Fruit fly (Drosophila melanogaster) whole organism, prepupa: ENCODE measurements around the gene cdm.

Source experiments
- CG11902 ChIP-seq: fragments of 200-800 bp; sonication (Bioruptor generic); optimal IDR thresholded peaks from 3 replicates; lab custom pipeline; 2016; ENCODE audit warnings: missing biosample characterization, missing genetic modification characterization
- CG34406 ChIP-seq: fragments of 200-800 bp; sonication (Bioruptor generic); optimal IDR thresholded peaks from 3 replicates; lab custom pipeline; 2016; ENCODE audit warnings: missing biosample characterization, missing genetic modification characterization
- CG6854 ChIP-seq: fragments of 200-800 bp; sonication (Bioruptor generic); optimal IDR thresholded peaks from 2 replicates; lab custom pipeline; 2017; ENCODE audit warnings: missing biosample characterization, mild to moderate bottlenecking, missing genetic modification characterization
- CG7368 ChIP-seq: fragments of 200-800 bp; sonication (Bioruptor generic); optimal IDR thresholded peaks from 3 replicates; lab custom pipeline; 2016; ENCODE audit warnings: missing biosample characterization, missing genetic modification characterization
- Eip75B ChIP-seq: fragments of 200-800 bp; sonication (Bioruptor generic); optimal IDR thresholded peaks from 3 replicates; lab custom pipeline; 2016; ENCODE audit warnings: missing biosample characterization, missing genetic modification characterization
- Hr4 ChIP-seq: fragments of 200-800 bp; sonication (Bioruptor generic); optimal IDR thresholded peaks from 3 replicates; lab custom pipeline; 2016; ENCODE audit warnings: missing biosample characterization, missing genetic modification characterization
- OdsH ChIP-seq: fragments of 200-800 bp; sonication (Bioruptor generic); optimal IDR thresholded peaks from 3 replicates; lab custom pipeline; 2016; ENCODE audit warnings: missing biosample characterization, missing genetic modification characterization
- Smox ChIP-seq: fragments of 200-800 bp; sonication (Bioruptor generic); optimal IDR thresholded peaks from 3 replicates; lab custom pipeline; 2016; ENCODE audit warnings: missing biosample characterization, missing genetic modification characterization
- Sox14 ChIP-seq: fragments of 200-800 bp; sonication (Bioruptor generic); optimal IDR thresholded peaks from 3 replicates; lab custom pipeline; 2016; ENCODE audit warnings: missing biosample characterization, missing genetic modification characterization
- Sox15 ChIP-seq: fragments of 200-800 bp; sonication (Bioruptor generic); optimal IDR thresholded peaks from 3 replicates; lab custom pipeline; 2016; ENCODE audit warnings: missing biosample characterization, missing genetic modification characterization
- cyc ChIP-seq: fragments of 200-800 bp; sonication (Bioruptor generic); optimal IDR thresholded peaks from 3 replicates; lab custom pipeline; 2016; ENCODE audit warnings: missing biosample characterization, missing genetic modification characterization
- fd85E ChIP-seq: fragments of 200-800 bp; sonication (Bioruptor generic); optimal IDR thresholded peaks from 3 replicates; lab custom pipeline; 2016; ENCODE audit warnings: missing biosample characterization, missing genetic modification characterization
- salr ChIP-seq, 2 experiments: fragments of 200-800 bp; sonication (Bioruptor generic); optimal IDR thresholded peaks; 3 replicates each; lab custom pipeline; 2016 to 2018; ENCODE audit warnings: missing biosample characterization in 2 of 2, missing genetic modification characterization in 2 of 2, mild to moderate bottlenecking in 1 of 2

- TF ChIP-seq CG7368 (GFP tag; lab: Kevin White, UChicago), result no peak
- no peak for TF ChIP-seq CG6854 (GFP tag; lab: Kevin White, UChicago)
- no peak for TF ChIP-seq Eip75B
- no peak for TF ChIP-seq Hr4
- no peak for TF ChIP-seq OdsH (GFP tag; lab: Kevin White, UChicago)
- no peak for TF ChIP-seq Sox14 (GFP tag; lab: Kevin White, UChicago)
- no peak for TF ChIP-seq cyc
- no peak for TF ChIP-seq Smox (GFP tag; lab: Kevin White, UChicago)
- TF ChIP-seq fd85E (GFP tag; lab: Kevin White, UChicago), result no peak
- TF ChIP-seq CG11902, result no peak
- no peak for TF ChIP-seq salr (GFP tag; optimal IDR thresholded peaks at IDR 0.05; lab: Kevin White, UChicago)
- no peak for TF ChIP-seq Sox15
- no peak for TF ChIP-seq CG34406 (GFP tag; lab: Kevin White, UChicago)
These were observed 48.9 kb upstream of the cdm start for dm6 chr3R:18232187-18232586.
